Fruit fly (Drosophila melanogaster): Measurements from ENCODE around the gene CG43332.

dm6 chr2L:14197195-14197594 lies 34.2 kb upstream of the CG43332 start:
- TF ChIP-seq psq (optimal IDR thresholded peaks at IDR 0.05) (no peak), pan (optimal IDR thresholded peaks at IDR 0.05) (no peak)

Data from whole organism.